Fruit fly (Drosophila melanogaster) whole organism, adult: Measurements from ENCODE around the gene pnt.

Source experiments
- CG1620 ChIP-seq: fragments of 200-800 bp; sonication (Bioruptor generic); optimal IDR thresholded peaks from 2 replicates; lab custom pipeline; 2016; ENCODE audit warnings: missing biosample characterization, missing genetic modification characterization
- CG5204 ChIP-seq: fragments of 200-800 bp; sonication (Bioruptor generic); optimal IDR thresholded peaks from 2 replicates; lab custom pipeline; 2016; ENCODE audit warnings: missing biosample characterization, missing genetic modification characterization

DNA sequence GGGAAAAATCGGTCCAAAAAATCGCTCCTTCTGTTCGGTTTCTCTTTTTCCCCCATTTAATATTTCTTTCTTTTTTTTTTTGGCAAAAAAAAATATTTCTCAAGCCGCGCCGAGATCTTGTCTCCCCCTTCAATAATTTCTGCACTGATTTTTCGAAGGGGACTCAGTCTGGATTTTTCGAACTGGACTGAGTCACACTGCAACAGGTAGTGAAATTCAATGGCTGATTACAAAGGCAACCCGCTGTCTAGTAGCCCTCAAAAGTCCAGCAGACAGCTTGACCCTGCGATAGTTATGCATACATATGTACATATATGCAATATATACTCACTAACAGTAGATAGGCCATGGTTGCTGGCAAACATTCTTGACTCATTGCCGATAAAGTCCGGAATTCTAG lies 25.7 kb downstream of the pnt start:
- no peak for TF ChIP-seq CG5204 (GFP tag; lab: Kevin White, UChicago)
- no peak for TF ChIP-seq CG1620 (GFP tag; lab: Kevin White, UChicago)
